Fruit fly (Drosophila melanogaster) S2 (cell line): ENCODE data around the gene CG10154.

Experiments used
- CG8478 ChIP-seq: fragments of >200 bp; optimal IDR thresholded peaks from 2 replicates; lab custom pipeline; 2018
- CTCF ChIP-seq, 2 experiments: fragments of >200 bp; optimal IDR thresholded peaks; 2 replicates each; lab custom pipeline; 2018

DNA sequence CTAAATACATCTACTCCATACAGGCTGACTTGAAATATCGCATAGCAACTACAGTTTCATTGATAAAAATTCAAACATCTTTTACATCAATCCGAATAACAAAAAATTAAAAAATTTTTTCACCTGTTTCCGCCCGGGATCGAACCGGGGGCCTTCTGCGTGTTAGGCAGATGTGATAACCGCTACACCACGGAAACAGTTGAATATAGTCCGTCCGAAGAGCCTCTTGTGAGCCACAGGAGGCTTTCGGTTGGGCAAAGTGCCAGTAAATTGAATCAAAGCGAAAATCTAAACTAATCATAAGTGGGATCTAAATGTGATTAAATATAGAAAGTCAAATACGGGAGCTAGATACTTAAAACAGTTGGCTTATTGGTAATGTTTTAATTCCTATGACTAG lies 3.4 kb downstream of the CG10154 start:
- no peak for TF ChIP-seq CTCF (optimal IDR thresholded peaks at IDR 0.05; lab: Kevin White, UChicago)
- TF ChIP-seq CG8478, result no peak
